Worm (Caenorhabditis elegans) whole organism, L1 larva: ENCODE measurements around the gene rps-1.

Experiments used
- efl-3 ChIP-seq: fragments of 200-800 bp; sonication (Bioruptor generic); optimal IDR thresholded peaks from 2 replicates; lab custom pipeline; 2018; ENCODE audit warnings: mild to moderate bottlenecking, missing genetic modification characterization, missing compliant biosample characterization
- elt-3 ChIP-seq, 6 experiments: fragments of 150-350 bp in 1 of 6; sonication (generic microtip); optimal IDR thresholded peaks; 2 replicates each; lab custom pipeline; 2017 to 2018; ENCODE audit warnings: missing biosample characterization in 6 of 6, missing genetic modification characterization in 6 of 6, inconsistent platforms in 1 of 6
- fkh-8 ChIP-seq: sonication (generic microtip); optimal IDR thresholded peaks from 2 replicates; lab custom pipeline; 2016; ENCODE audit warnings: mild to moderate bottlenecking, missing genetic modification characterization, missing compliant biosample characterization
- nhr-12 ChIP-seq: sonication (generic microtip); optimal IDR thresholded peaks from 2 replicates; lab custom pipeline; 2017; ENCODE audit warnings: missing biosample characterization, missing genetic modification characterization
- pag-3 ChIP-seq: sonication (generic microtip); optimal IDR thresholded peaks from 2 replicates; lab custom pipeline; 2017; ENCODE audit warnings: missing genetic modification characterization, mild to moderate bottlenecking, missing compliant biosample characterization, antibody characterized with exemption, borderline replicate concordance; ENCODE audit not compliant: insufficient read depth
- pax-3 ChIP-seq: fragments of 200-800 bp; sonication (Bioruptor generic); optimal IDR thresholded peaks from 2 replicates; lab custom pipeline; 2018; ENCODE audit warnings: mild to moderate bottlenecking, missing genetic modification characterization, moderate library complexity, missing compliant biosample characterization
- pqm-1 ChIP-seq: sonication (generic microtip); optimal IDR thresholded peaks from 3 replicates; lab custom pipeline; 2017; ENCODE audit warnings: missing biosample characterization, missing genetic modification characterization
- tbx-2 ChIP-seq: sonication (generic microtip); optimal IDR thresholded peaks from 2 replicates; lab custom pipeline; 2016; ENCODE audit warnings: missing genetic modification characterization, missing compliant biosample characterization

DNA sequence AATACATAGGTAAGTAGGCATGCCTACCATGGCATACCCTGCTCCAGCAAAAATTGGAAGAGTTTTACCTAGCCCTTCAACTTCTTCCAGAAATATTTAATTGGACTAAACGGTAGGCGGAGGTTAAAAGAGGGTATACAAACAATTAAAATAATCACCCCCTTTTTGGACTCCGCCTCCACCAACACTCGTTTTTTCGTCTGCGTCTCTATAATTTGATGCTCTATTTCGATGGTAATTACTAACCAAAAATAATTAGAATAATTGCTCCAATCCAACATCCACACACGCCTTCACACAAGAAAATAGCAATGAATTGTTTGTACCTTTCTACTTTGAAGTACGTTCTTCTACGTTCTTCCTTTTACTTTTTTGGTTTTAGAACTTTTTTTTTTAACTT is 23.0 kb upstream of the rps-1 start:
- TF ChIP-seq pag-3 (tag; lab: Kevin White, UChicago), result no peak
- TF ChIP-seq pax-3 (tag; lab: Kevin White, UChicago), result no peak
- no peak for TF ChIP-seq efl-3 (GFP tag; lab: Kevin White, UChicago)
- TF ChIP-seq pqm-1, result no peak
- no peak for TF ChIP-seq elt-3 (tag; optimal IDR thresholded peaks at IDR 0.05; lab: Kevin White, UChicago)
- TF ChIP-seq nhr-12 (tag; lab: Kevin White, UChicago), result no peak
- no peak for TF ChIP-seq fkh-8
- TF ChIP-seq tbx-2, result no peak
